Worm (Caenorhabditis elegans) whole organism, young adult: ENCODE measurements around the gene snu-23.

Experiments
- let-607 ChIP-seq, 2 experiments: fragments of 200-800 bp in 1 of 2; sonication (Bioruptor generic) in 1 of 2; sonication (generic microtip) in 1 of 2; optimal IDR thresholded peaks; 2 replicates each; lab custom pipeline; 2016 to 2018; ENCODE audit warnings: mild to moderate bottlenecking in 2 of 2, missing compliant biosample characterization in 2 of 2, missing genetic modification characterization in 2 of 2, moderate library complexity in 2 of 2, missing genotype in 1 of 2
- lsl-1 ChIP-seq: fragments of 200-800 bp; sonication (Bioruptor generic); optimal IDR thresholded peaks from 2 replicates; lab custom pipeline; 2018; ENCODE audit warnings: mild to moderate bottlenecking, missing genetic modification characterization, moderate library complexity, missing compliant biosample characterization
- mel-28 ChIP-seq: sonication (generic microtip); optimal IDR thresholded peaks from 2 replicates; lab custom pipeline; 2016; ENCODE audit warnings: borderline replicate concordance, mild to moderate bottlenecking, missing genetic modification characterization, missing compliant biosample characterization
- nfya-1 ChIP-seq: sonication (generic microtip); optimal IDR thresholded peaks from 2 replicates; lab custom pipeline; 2017; ENCODE audit warnings: antibody characterized with exemption, missing compliant biosample characterization, missing genetic modification characterization, borderline replicate concordance; ENCODE audit not compliant: insufficient read depth
- rec-8 ChIP-seq, 2 experiments: sonication (generic microtip); optimal IDR thresholded peaks; 2 replicates each; lab custom pipeline; 2016; ENCODE audit warnings: mild to moderate bottlenecking in 2 of 2, missing genetic modification characterization in 2 of 2, missing genetic modification reagents in 2 of 2, missing genotype in 2 of 2, missing biosample characterization in 1 of 2, missing compliant biosample characterization in 1 of 2, moderate library complexity in 1 of 2

- no peak for TF ChIP-seq let-607 (tag; optimal IDR thresholded peaks at IDR 0.05; lab: Kevin White, UChicago)
- TF ChIP-seq nfya-1 (tag; lab: Kevin White, UChicago): no peak
- no peak for TF ChIP-seq rec-8 (tag; optimal IDR thresholded peaks at IDR 0.05; lab: Kevin White, UChicago)
- TF ChIP-seq mel-28 (tag; lab: Kevin White, UChicago): no peak
- TF ChIP-seq lsl-1: no peak
These were observed 44.5 kb upstream of the snu-23 start, which contains the start of gene egl-5 for ce11 chrIII:7814159-7815055.
